Worm (Caenorhabditis elegans): ENCODE data around the gene T05G5.4.

DNA sequence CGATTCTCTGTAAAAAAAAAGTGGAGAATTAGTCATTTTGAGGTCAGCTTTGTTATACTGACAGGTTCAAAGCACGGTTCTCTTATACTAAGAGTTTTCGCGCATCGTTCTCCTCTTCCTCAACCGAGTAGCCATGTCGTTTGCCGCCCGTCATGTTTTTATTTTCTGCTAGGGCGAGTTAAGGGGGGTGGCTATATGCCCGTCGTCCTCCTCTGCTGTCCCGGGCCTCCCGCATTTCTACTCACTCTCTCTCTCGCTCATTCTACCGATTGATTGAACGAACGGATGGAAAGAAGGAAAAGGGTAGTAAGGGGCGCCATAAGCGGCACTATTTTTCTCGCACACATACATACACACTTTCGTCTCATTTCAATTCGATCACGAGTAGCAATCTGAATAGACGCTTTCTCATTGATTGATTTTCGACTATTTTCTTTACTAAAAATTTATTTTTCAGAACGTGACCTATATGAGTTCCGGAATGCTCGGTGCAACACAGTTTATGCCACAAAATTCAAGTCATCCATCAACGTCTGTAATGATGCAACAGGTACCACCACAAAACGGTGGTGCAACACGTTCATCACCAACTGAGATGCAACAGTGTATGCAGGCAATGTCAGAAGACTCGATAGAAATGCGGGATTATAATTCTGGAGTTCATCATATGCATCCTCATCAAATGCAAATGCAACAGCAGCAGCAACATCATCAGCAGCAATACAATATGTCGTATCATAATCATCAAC is 43.4 kb upstream of the T05G5.4 start:
- TF ChIP-seq ama-1 (optimal IDR thresholded peaks at IDR 0.05) (no peak), pes-1 (GFP tag; IDR thresholded peaks at IDR 0.05) (0 out of 2 replicates have a peak, but pooled peaks have one; percentile 39), sea-1 (GFP tag; conservative IDR thresholded peaks at IDR 0.05) (no peak), aly-1 (tag; optimal IDR thresholded peaks at IDR 0.05) (no peak), tbx-37 (GFP tag; conservative IDR thresholded peaks at IDR 0.05) (0 out of 2 replicates have a peak, but pooled peaks have one; percentile 25), F13C5.2 (tag; optimal IDR thresholded peaks at IDR 0.05) (peak; percentile 20), flt-1 (GFP tag; IDR thresholded peaks at IDR 0.05) (no peak), hmbx-1 (tag; optimal IDR thresholded peaks at IDR 0.05) (no peak), tra-4 (tag; optimal IDR thresholded peaks at IDR 0.05) (no peak), B0310.2 (tag; optimal IDR thresholded peaks at IDR 0.05) (no peak)

All from whole organism, early embryonic.